Fruit fly (Drosophila melanogaster) whole organism, embryonic: Measurements from ENCODE around the gene CG7912.
A peak's percentile ranks its signal among the peaks of the same experiment; 100 is the strongest.

Experiments
- Ada2b ChIP-seq: fragments of 200-800 bp; sonication (Bioruptor generic); IDR thresholded peaks from 2 replicates; pipeline ENCODE4 v1.3.6; 2022; ENCODE audit warnings: missing biosample characterization, missing genetic modification characterization
- Bdp1 ChIP-seq: fragments of 200-800 bp; sonication (Bioruptor generic); optimal IDR thresholded peaks from 3 replicates; lab custom pipeline; 2016; ENCODE audit warnings: missing biosample characterization, missing genetic modification characterization
- CG1024 ChIP-seq: fragments of 200-800 bp; sonication (Bioruptor generic); IDR thresholded peaks from 2 replicates; pipeline ENCODE4 v1.3.6; 2022; ENCODE audit warnings: missing biosample characterization, missing genetic modification characterization
- CG10366 ChIP-seq: fragments of 200-800 bp; sonication (Bioruptor generic); IDR thresholded peaks from 2 replicates; pipeline ENCODE4 v1.3.6; 2022; ENCODE audit warnings: missing biosample characterization, missing genetic modification characterization
- CG11456 ChIP-seq: fragments of 200-800 bp; sonication (Bioruptor generic); IDR thresholded peaks from 3 replicates; pipeline ENCODE4 v1.3.6; 2022; ENCODE audit warnings: missing biosample characterization, missing genetic modification characterization
- CG11560 ChIP-seq: fragments of 200-800 bp; sonication (Bioruptor generic); IDR thresholded peaks from 3 replicates; pipeline ENCODE4 v1.3.6; 2022; ENCODE audit warnings: missing biosample characterization, missing genetic modification characterization
- CG12155 ChIP-seq: fragments of 200-800 bp; sonication (Bioruptor generic); optimal IDR thresholded peaks from 3 replicates; lab custom pipeline; 2016; ENCODE audit warnings: missing biosample characterization, missing genetic modification characterization
- CG12236 ChIP-seq: fragments of 200-800 bp; sonication (Bioruptor generic); optimal IDR thresholded peaks from 2 replicates; lab custom pipeline; 2016; ENCODE audit warnings: missing biosample characterization, missing genetic modification characterization
- CG13123 ChIP-seq: fragments of 200-800 bp; sonication (Bioruptor generic); optimal IDR thresholded peaks from 2 replicates; lab custom pipeline; 2016; ENCODE audit warnings: missing biosample characterization, missing genetic modification characterization
- CG14441 ChIP-seq: fragments of 200-800 bp; sonication (Bioruptor generic); IDR thresholded peaks from 2 replicates; pipeline ENCODE4 v1.3.6; 2022; ENCODE audit warnings: missing biosample characterization, missing genetic modification characterization
- CG15479 ChIP-seq: fragments of 200-800 bp; sonication (Bioruptor generic); optimal IDR thresholded peaks from 3 replicates; lab custom pipeline; 2019; ENCODE audit warnings: missing biosample characterization, mild to moderate bottlenecking, missing genetic modification characterization, moderate library complexity
- CG16813 ChIP-seq: fragments of 200-800 bp; sonication (Bioruptor generic); IDR thresholded peaks from 3 replicates; pipeline ENCODE4 v1.3.6; 2022; ENCODE audit warnings: missing biosample characterization, missing genetic modification characterization; ENCODE audit not compliant: partially characterized antibody
- CG17385 ChIP-seq: fragments of 200-800 bp; sonication (Bioruptor generic); optimal IDR thresholded peaks from 3 replicates; lab custom pipeline; 2018; ENCODE audit warnings: missing biosample characterization, mild to moderate bottlenecking, missing genetic modification characterization
- CG30431 ChIP-seq: fragments of 200-800 bp; sonication (Bioruptor generic); optimal IDR thresholded peaks from 2 replicates; lab custom pipeline; 2017; ENCODE audit warnings: missing biosample characterization, missing genetic modification characterization
- CG3407 ChIP-seq: fragments of 200-800 bp; sonication (Bioruptor generic); optimal IDR thresholded peaks from 2 replicates; lab custom pipeline; 2018; ENCODE audit warnings: missing biosample characterization, mild to moderate bottlenecking, missing genetic modification characterization
- CG4282 ChIP-seq: fragments of 200-800 bp; sonication (Bioruptor generic); optimal IDR thresholded peaks from 2 replicates; lab custom pipeline; 2016; ENCODE audit warnings: missing biosample characterization, missing genetic modification characterization
- CG6654 ChIP-seq: fragments of 200-800 bp; sonication (Bioruptor generic); optimal IDR thresholded peaks from 2 replicates; lab custom pipeline; 2017; ENCODE audit warnings: missing biosample characterization, mild to moderate bottlenecking, missing genetic modification characterization
- CG6765 ChIP-seq: fragments of 200-800 bp; sonication (Bioruptor generic); optimal IDR thresholded peaks from 3 replicates; lab custom pipeline; 2017; ENCODE audit warnings: missing biosample characterization, mild to moderate bottlenecking, missing genetic modification characterization
- Dll ChIP-seq: fragments of 200-800 bp; sonication (Bioruptor generic); IDR thresholded peaks from 4 replicates; pipeline ENCODE4 v1.3.6; 2022; ENCODE audit warnings: missing biosample characterization, missing genetic modification characterization; ENCODE audit not compliant: partially characterized antibody
- Fer1 ChIP-seq: fragments of 200-800 bp; sonication (Bioruptor generic); optimal IDR thresholded peaks from 2 replicates; lab custom pipeline; 2017; ENCODE audit warnings: missing biosample characterization, mild to moderate bottlenecking, missing genetic modification characterization
- Gsc ChIP-seq: fragments of 200-800 bp; sonication (Bioruptor generic); IDR thresholded peaks from 2 replicates; pipeline ENCODE4 v1.3.6; 2022; ENCODE audit warnings: missing biosample characterization, missing genetic modification characterization
- HLH54F ChIP-seq: fragments of 200-800 bp; sonication (Bioruptor generic); optimal IDR thresholded peaks from 3 replicates; lab custom pipeline; 2016; ENCODE audit warnings: missing biosample characterization, missing genetic modification characterization
- MESR4 ChIP-seq: fragments of 200-800 bp; sonication (Bioruptor generic); optimal IDR thresholded peaks from 2 replicates; lab custom pipeline; 2018; ENCODE audit warnings: missing biosample characterization, mild to moderate bottlenecking, missing genetic modification characterization, moderate library complexity
- Max ChIP-seq: fragments of 200-800 bp; sonication (Bioruptor generic); optimal IDR thresholded peaks from 2 replicates; lab custom pipeline; 2016; ENCODE audit warnings: missing biosample characterization, mild to moderate bottlenecking, missing genetic modification characterization
- Neu2 ChIP-seq: fragments of 200-800 bp; sonication (Bioruptor generic); optimal IDR thresholded peaks from 3 replicates; lab custom pipeline; 2016; ENCODE audit warnings: missing biosample characterization, missing genetic modification characterization, borderline replicate concordance
- Rx ChIP-seq: fragments of 200-800 bp; sonication (Bioruptor generic); IDR thresholded peaks from 2 replicates; pipeline ENCODE4 v1.3.6; 2022; ENCODE audit warnings: missing biosample characterization, missing genetic modification characterization
- Xbp1 ChIP-seq: fragments of 200-800 bp; sonication (Bioruptor generic); optimal IDR thresholded peaks from 3 replicates; lab custom pipeline; 2016; ENCODE audit warnings: missing biosample characterization, mild to moderate bottlenecking, missing genetic modification characterization
- ap ChIP-seq: fragments of 200-800 bp; sonication (Bioruptor generic); IDR thresholded peaks from 2 replicates; pipeline ENCODE4 v1.3.6; 2022; ENCODE audit warnings: missing biosample characterization, missing genetic modification characterization
- bbx ChIP-seq: fragments of 200-800 bp; sonication (Bioruptor generic); IDR thresholded peaks from 2 replicates; pipeline ENCODE4 v1.3.6; 2022; ENCODE audit warnings: missing biosample characterization, missing genetic modification characterization; ENCODE audit not compliant: partially characterized antibody
- btn ChIP-seq: fragments of 200-800 bp; sonication (Bioruptor generic); optimal IDR thresholded peaks from 2 replicates; lab custom pipeline; 2016; ENCODE audit warnings: missing biosample characterization, missing genetic modification characterization
- cas ChIP-seq: fragments of 200-800 bp; sonication (Bioruptor generic); IDR thresholded peaks from 2 replicates; pipeline ENCODE4 v1.3.6; 2022; ENCODE audit warnings: missing biosample characterization, missing genetic modification characterization
- chinmo ChIP-seq: fragments of 200-800 bp; sonication (Bioruptor generic); IDR thresholded peaks from 4 replicates; pipeline ENCODE4 v1.3.6; 2022; ENCODE audit warnings: missing biosample characterization, missing genetic modification characterization; ENCODE audit not compliant: partially characterized antibody
- ems ChIP-seq: fragments of 200-800 bp; sonication (Bioruptor generic); optimal IDR thresholded peaks from 3 replicates; lab custom pipeline; 2016; ENCODE audit warnings: missing biosample characterization, missing genetic modification characterization
- ftz-f1 ChIP-seq: fragments of 200-800 bp; sonication (Bioruptor generic); optimal IDR thresholded peaks from 2 replicates; lab custom pipeline; 2016; ENCODE audit warnings: missing biosample characterization, missing genetic modification characterization
- gsb ChIP-seq: fragments of 200-800 bp; sonication (Bioruptor generic); IDR thresholded peaks from 2 replicates; pipeline ENCODE4 v1.3.6; 2022; ENCODE audit warnings: missing biosample characterization, missing genetic modification characterization
- gsb-n ChIP-seq: fragments of 200-800 bp; sonication (Bioruptor generic); optimal IDR thresholded peaks from 3 replicates; lab custom pipeline; 2018; ENCODE audit warnings: missing biosample characterization, mild to moderate bottlenecking, missing genetic modification characterization
- hkb ChIP-seq, 2 experiments: fragments of 200-800 bp in 1 of 2; fragments of >200 bp in 1 of 2; sonication (Bioruptor generic) in 1 of 2; IDR thresholded peaks in 1 of 2; optimal IDR thresholded peaks in 1 of 2; 2 replicates each; pipeline versions ENCODE4 v1.3.6 to Lab custom; 2017 to 2022; ENCODE audit warnings: missing biosample characterization in 1 of 2, missing genetic modification characterization in 1 of 2
- jigr1 ChIP-seq: fragments of 200-800 bp; sonication (Bioruptor generic); IDR thresholded peaks from 3 replicates; pipeline ENCODE4 v1.3.6; 2022; ENCODE audit warnings: missing biosample characterization, missing genetic modification characterization
- ken ChIP-seq: fragments of 200-800 bp; sonication (Bioruptor generic); IDR thresholded peaks from 3 replicates; pipeline ENCODE4 v1.3.6; 2022; ENCODE audit warnings: missing biosample characterization, missing genetic modification characterization
- lab ChIP-seq: fragments of 200-800 bp; sonication (Bioruptor generic); optimal IDR thresholded peaks from 3 replicates; lab custom pipeline; 2017; ENCODE audit warnings: missing biosample characterization, missing genetic modification characterization, mild to moderate bottlenecking, moderate library complexity, missing genetic modification reagents
- lmd ChIP-seq: fragments of 200-800 bp; sonication (Bioruptor generic); IDR thresholded peaks from 2 replicates; pipeline ENCODE4 v1.3.6; 2022; ENCODE audit warnings: missing biosample characterization, missing genetic modification characterization
- oc ChIP-seq: fragments of 200-800 bp; sonication (Bioruptor generic); optimal IDR thresholded peaks from 2 replicates; lab custom pipeline; 2018; ENCODE audit warnings: missing biosample characterization, mild to moderate bottlenecking, missing genetic modification characterization, moderate library complexity
- odd ChIP-seq: fragments of 200-800 bp; sonication (Bioruptor generic); optimal IDR thresholded peaks from 2 replicates; lab custom pipeline; 2017; ENCODE audit warnings: missing biosample characterization, mild to moderate bottlenecking, missing genetic modification characterization
- pita ChIP-seq: fragments of 200-800 bp; sonication (Bioruptor generic); optimal IDR thresholded peaks from 2 replicates; lab custom pipeline; 2017; ENCODE audit warnings: missing biosample characterization, mild to moderate bottlenecking, missing genetic modification characterization
- prd ChIP-seq, 3 experiments: fragments of >200 bp in 2 of 3; fragments of 200-800 bp in 1 of 3; sonication (Bioruptor generic) in 1 of 3; optimal IDR thresholded peaks in 2 of 3; IDR thresholded peaks in 1 of 3; 2 replicates in 2 of 3; 3 replicates in 1 of 3; pipeline versions ENCODE4 v1.3.6 to Lab custom; 2017 to 2022; ENCODE audit warnings: missing biosample characterization in 1 of 3, missing genetic modification characterization in 1 of 3
- run ChIP-seq: fragments of 200-800 bp; sonication (Bioruptor generic); optimal IDR thresholded peaks from 3 replicates; lab custom pipeline; 2018; ENCODE audit warnings: missing biosample characterization, mild to moderate bottlenecking, missing genetic modification characterization
- sens-2 ChIP-seq: fragments of 200-800 bp; sonication (Bioruptor generic); IDR thresholded peaks from 2 replicates; pipeline ENCODE4 v1.3.6; 2022; ENCODE audit warnings: missing biosample characterization, missing genetic modification characterization
- sima ChIP-seq: fragments of 200-800 bp; sonication (Bioruptor generic); optimal IDR thresholded peaks from 2 replicates; lab custom pipeline; 2016; ENCODE audit warnings: missing biosample characterization, missing genetic modification characterization
- sisA ChIP-seq: fragments of 200-800 bp; sonication (Bioruptor generic); IDR thresholded peaks from 2 replicates; pipeline ENCODE4 v1.3.6; 2022; ENCODE audit warnings: missing biosample characterization, missing genetic modification characterization
- slp2 ChIP-seq: fragments of 200-800 bp; sonication (Bioruptor generic); optimal IDR thresholded peaks from 2 replicates; lab custom pipeline; 2016; ENCODE audit warnings: missing biosample characterization, missing genetic modification characterization
- wdn ChIP-seq: fragments of 200-800 bp; sonication (Bioruptor generic); IDR thresholded peaks from 2 replicates; pipeline ENCODE4 v1.3.6; 2022; ENCODE audit warnings: missing biosample characterization, missing genetic modification characterization

Gene CG7912

DNA sequence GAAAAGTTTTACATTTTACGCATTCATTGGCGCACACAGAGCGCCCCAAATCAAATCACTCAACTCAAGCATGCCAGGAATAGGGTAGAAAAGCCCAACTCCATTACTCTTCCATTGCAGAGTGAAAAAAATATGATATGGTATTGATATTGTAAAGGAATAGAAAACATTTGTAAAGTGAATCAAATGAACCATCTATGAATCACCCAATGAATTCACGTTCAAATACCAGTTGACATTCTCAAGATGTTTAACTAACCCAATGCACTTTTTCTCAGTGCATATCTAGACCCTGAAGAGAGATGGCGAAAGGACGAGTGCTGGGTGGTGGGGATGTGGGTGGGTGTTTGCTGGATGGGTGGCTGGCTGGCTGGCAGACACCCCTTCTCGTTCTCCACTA is 30.4 kb downstream of the CG7912 start (continued):
- TF ChIP-seq ap (GFP tag; lab: Robert Waterston, UW) (no peak), cas (GFP tag; lab: Robert Waterston, UW) (no peak), CG14441 (no peak), CG12236 (no peak), CG13123 (no peak), Ada2b (no peak), Max (GFP tag; lab: Kevin White, UChicago) (no peak), CG15479 (GFP tag; lab: Kevin White, UChicago) (no peak), CG12155 (GFP tag; lab: Kevin White, UChicago) (no peak), ems (GFP tag; lab: Kevin White, UChicago) (no peak), CG6765 (GFP tag; lab: Kevin White, UChicago) (no peak), jigr1 (no peak), ftz-f1 (no peak), Bdp1 (no peak), slp2 (GFP tag; lab: Kevin White, UChicago) (no peak), CG6654 (GFP tag; lab: Kevin White, UChicago) (no peak), pita (GFP tag; lab: Kevin White, UChicago) (no peak), CG3407 (GFP tag; lab: Kevin White, UChicago) (no peak), CG10366 (peak; percentile 27; the same call in 1 of the 2 replicates), Xbp1 (GFP tag; lab: Kevin White, UChicago) (peak; percentile 6), run (tag; lab: Kevin White, UChicago) (no peak), prd (optimal IDR thresholded peaks at IDR 0.05; lab: Kevin White, UChicago) (no peak), prd (GFP tag; IDR thresholded peaks at IDR 0.05; lab: Robert Waterston, UW) (peak; percentile 22; the same call in 1 of the 3 replicates), Rx (GFP tag; lab: Robert Waterston, UW) (peak; percentile 23; the same call in 1 of the 2 replicates), sima (GFP tag; lab: Kevin White, UChicago) (no peak), chinmo (GFP tag; lab: Robert Waterston, UW) (no peak), Neu2 (GFP tag; lab: Kevin White, UChicago) (no peak), CG17385 (GFP tag; lab: Kevin White, UChicago) (peak; percentile 37), CG1024 (GFP tag; lab: Robert Waterston, UW) (no peak), sisA (GFP tag; lab: Robert Waterston, UW) (no peak; the same call in 1 of the 2 replicates), hkb (optimal IDR thresholded peaks at IDR 0.05; lab: Kevin White, UChicago) (no peak), hkb (GFP tag; IDR thresholded peaks at IDR 0.05; lab: Robert Waterston, UW) (peak; percentile 59), Gsc (no peak), oc (tag; lab: Kevin White, UChicago) (no peak), CG4282 (no peak), CG30431 (GFP tag; lab: Kevin White, UChicago) (no peak), CG16813 (GFP tag; lab: Robert Waterston, UW) (no peak), odd (GFP tag; lab: Kevin White, UChicago) (no peak), lmd (GFP tag; lab: Robert Waterston, UW) (peak; percentile 53), CG11560 (tag; lab: Robert Waterston, UW) (no peak), gsb (GFP tag; lab: Robert Waterston, UW) (no peak), CG11456 (GFP tag; lab: Robert Waterston, UW) (0 out of 3 replicates have a peak, but pooled peaks have one; percentile 48), Fer1 (GFP tag; lab: Kevin White, UChicago) (peak; percentile 69), btn (no peak), wdn (GFP tag; lab: Robert Waterston, UW) (no peak), sens-2 (no peak), HLH54F (GFP tag; lab: Kevin White, UChicago) (no peak), ken (GFP tag; lab: Robert Waterston, UW) (no peak), Dll (GFP tag; lab: Robert Waterston, UW) (no peak), gsb-n (tag; lab: Kevin White, UChicago) (no peak), lab (peak; percentile 79), bbx (GFP tag; lab: Robert Waterston, UW) (no peak), MESR4 (GFP tag; lab: Kevin White, UChicago) (no peak)
